Fruit fly (Drosophila melanogaster) whole organism, prepupa: ENCODE results near the gene Dup99B.

Experiments
- Blimp-1 ChIP-seq: fragments of 200-800 bp; sonication (Bioruptor generic); optimal IDR thresholded peaks from 3 replicates; lab custom pipeline; 2017; ENCODE audit warnings: missing biosample characterization, missing genetic modification characterization, mild to moderate bottlenecking, moderate library complexity, missing genetic modification reagents
- CG10669 ChIP-seq: fragments of 200-800 bp; sonication (Bioruptor generic); optimal IDR thresholded peaks from 3 replicates; lab custom pipeline; 2018; ENCODE audit warnings: missing biosample characterization, mild to moderate bottlenecking, missing genetic modification characterization, moderate library complexity
- CG11762 ChIP-seq: fragments of 200-800 bp; sonication (Bioruptor generic); optimal IDR thresholded peaks from 3 replicates; lab custom pipeline; 2016; ENCODE audit warnings: missing biosample characterization, missing genetic modification characterization; ENCODE audit not compliant: insufficient read depth
- CG15336 ChIP-seq: fragments of 200-800 bp; sonication (Bioruptor generic); IDR thresholded peaks from 2 replicates; pipeline ENCODE4 v1.3.6; 2022; ENCODE audit warnings: missing biosample characterization, missing genetic modification characterization
- CG16779 ChIP-seq: fragments of 200-800 bp; sonication (Bioruptor generic); optimal IDR thresholded peaks from 3 replicates; lab custom pipeline; 2017; ENCODE audit warnings: missing biosample characterization, mild to moderate bottlenecking, missing genetic modification characterization
- CG3032 ChIP-seq: fragments of 200-800 bp; optimal IDR thresholded peaks from 2 replicates; lab custom pipeline; 2019; ENCODE audit warnings: missing biosample characterization, mild to moderate bottlenecking, missing genetic modification characterization, moderate library complexity
- CG31627 ChIP-seq: fragments of 200-800 bp; sonication (Bioruptor generic); optimal IDR thresholded peaks from 3 replicates; lab custom pipeline; 2016; ENCODE audit warnings: missing biosample characterization, missing genetic modification characterization
- CG32006 ChIP-seq: fragments of 200-800 bp; sonication (Bioruptor generic); optimal IDR thresholded peaks from 3 replicates; lab custom pipeline; 2017; ENCODE audit warnings: missing biosample characterization, mild to moderate bottlenecking, missing genetic modification characterization
- CG3919 ChIP-seq: fragments of 200-800 bp; sonication (Bioruptor generic); optimal IDR thresholded peaks from 3 replicates; lab custom pipeline; 2016; ENCODE audit warnings: missing biosample characterization, missing genetic modification characterization
- CG4318 ChIP-seq: fragments of 200-800 bp; sonication (Bioruptor generic); optimal IDR thresholded peaks from 3 replicates; lab custom pipeline; 2017; ENCODE audit warnings: missing biosample characterization, mild to moderate bottlenecking, missing genetic modification characterization
- CG6163 ChIP-seq: fragments of 200-800 bp; sonication (Bioruptor generic); IDR thresholded peaks from 3 replicates; pipeline ENCODE4 v1.3.6; 2022; ENCODE audit warnings: missing biosample characterization, missing genetic modification characterization
- CG6792 ChIP-seq: fragments of 200-800 bp; sonication (Bioruptor generic); optimal IDR thresholded peaks from 3 replicates; lab custom pipeline; 2016; ENCODE audit warnings: missing biosample characterization, missing genetic modification characterization
- CG6854 ChIP-seq: fragments of 200-800 bp; sonication (Bioruptor generic); optimal IDR thresholded peaks from 2 replicates; lab custom pipeline; 2017; ENCODE audit warnings: missing biosample characterization, mild to moderate bottlenecking, missing genetic modification characterization
- CG7368 ChIP-seq: fragments of 200-800 bp; sonication (Bioruptor generic); optimal IDR thresholded peaks from 3 replicates; lab custom pipeline; 2016; ENCODE audit warnings: missing biosample characterization, missing genetic modification characterization
- CG8119 ChIP-seq: fragments of 200-800 bp; sonication (Bioruptor generic); IDR thresholded peaks from 3 replicates; pipeline ENCODE4 v1.3.6; 2022; ENCODE audit warnings: missing biosample characterization, missing genetic modification characterization
- CG8632 ChIP-seq: fragments of 200-800 bp; sonication (Bioruptor generic); optimal IDR thresholded peaks from 3 replicates; lab custom pipeline; 2016; ENCODE audit warnings: missing biosample characterization, missing genetic modification characterization
- CG9139 ChIP-seq: fragments of 200-800 bp; sonication (Bioruptor generic); optimal IDR thresholded peaks from 3 replicates; lab custom pipeline; 2017; ENCODE audit warnings: missing biosample characterization, mild to moderate bottlenecking, missing genetic modification characterization
- Eip75B ChIP-seq: fragments of 200-800 bp; sonication (Bioruptor generic); optimal IDR thresholded peaks from 3 replicates; lab custom pipeline; 2016; ENCODE audit warnings: missing biosample characterization, missing genetic modification characterization
- Eip78C ChIP-seq: fragments of 200-800 bp; sonication (Bioruptor generic); peaks from one replicate; lab custom pipeline; 2016; ENCODE audit warnings: missing biosample characterization, missing genetic modification characterization
- Eip93F ChIP-seq: fragments of 200-800 bp; sonication (Bioruptor generic); optimal IDR thresholded peaks from 2 replicates; lab custom pipeline; 2016; ENCODE audit warnings: missing biosample characterization, mild to moderate bottlenecking, missing genetic modification characterization
- Ets21C ChIP-seq: fragments of 200-800 bp; sonication (Bioruptor generic); optimal IDR thresholded peaks from 3 replicates; lab custom pipeline; 2016; ENCODE audit warnings: missing biosample characterization, missing genetic modification characterization
- Ets96B ChIP-seq: fragments of 200-800 bp; optimal IDR thresholded peaks from 2 replicates; lab custom pipeline; 2019; ENCODE audit warnings: missing biosample characterization, mild to moderate bottlenecking, missing genetic modification characterization, moderate library complexity
- Gug ChIP-seq: fragments of 200-800 bp; sonication (Bioruptor generic); IDR thresholded peaks from 2 replicates; pipeline ENCODE4 v1.3.6; 2022; ENCODE audit warnings: missing biosample characterization, missing genetic modification characterization
- Hr38 ChIP-seq: sonication (Bioruptor generic); optimal IDR thresholded peaks from 2 replicates; lab custom pipeline; 2016; ENCODE audit warnings: missing biosample characterization, missing genetic modification characterization
- Hr39 ChIP-seq: fragments of 200-800 bp; sonication (Bioruptor generic); optimal IDR thresholded peaks from 2 replicates; lab custom pipeline; 2016; ENCODE audit warnings: missing biosample characterization, missing genetic modification characterization
- Hr4 ChIP-seq: fragments of 200-800 bp; sonication (Bioruptor generic); optimal IDR thresholded peaks from 3 replicates; lab custom pipeline; 2016; ENCODE audit warnings: missing biosample characterization, missing genetic modification characterization
- Lpt ChIP-seq: fragments of 200-800 bp; sonication (Bioruptor generic); optimal IDR thresholded peaks from 3 replicates; lab custom pipeline; 2016; ENCODE audit warnings: missing biosample characterization, missing genetic modification characterization
- Met ChIP-seq: fragments of 200-800 bp; sonication (Bioruptor generic); optimal IDR thresholded peaks from 3 replicates; lab custom pipeline; 2016; ENCODE audit warnings: missing biosample characterization, missing genetic modification characterization
- OdsH ChIP-seq: fragments of 200-800 bp; sonication (Bioruptor generic); optimal IDR thresholded peaks from 3 replicates; lab custom pipeline; 2016; ENCODE audit warnings: missing biosample characterization, missing genetic modification characterization
- Smox ChIP-seq: fragments of 200-800 bp; sonication (Bioruptor generic); optimal IDR thresholded peaks from 3 replicates; lab custom pipeline; 2016; ENCODE audit warnings: missing biosample characterization, missing genetic modification characterization
- Sox102F ChIP-seq: fragments of 200-800 bp; sonication (Bioruptor generic); optimal IDR thresholded peaks from 2 replicates; lab custom pipeline; 2016; ENCODE audit warnings: missing biosample characterization, mild to moderate bottlenecking, missing genetic modification characterization
- Sox14 ChIP-seq: fragments of 200-800 bp; sonication (Bioruptor generic); optimal IDR thresholded peaks from 3 replicates; lab custom pipeline; 2016; ENCODE audit warnings: missing biosample characterization, missing genetic modification characterization
- Sox15 ChIP-seq: fragments of 200-800 bp; sonication (Bioruptor generic); optimal IDR thresholded peaks from 3 replicates; lab custom pipeline; 2016; ENCODE audit warnings: missing biosample characterization, missing genetic modification characterization
- achi ChIP-seq: fragments of 200-800 bp; sonication (Bioruptor generic); optimal IDR thresholded peaks from 3 replicates; lab custom pipeline; 2016; ENCODE audit warnings: missing biosample characterization, missing genetic modification characterization
- cyc ChIP-seq: fragments of 200-800 bp; sonication (Bioruptor generic); optimal IDR thresholded peaks from 3 replicates; lab custom pipeline; 2016; ENCODE audit warnings: missing biosample characterization, missing genetic modification characterization
- dac ChIP-seq: fragments of 200-800 bp; sonication (Bioruptor generic); optimal IDR thresholded peaks from 2 replicates; lab custom pipeline; 2017; ENCODE audit warnings: missing biosample characterization, mild to moderate bottlenecking, missing genetic modification characterization
- eg ChIP-seq: fragments of 200-800 bp; sonication (Bioruptor generic); IDR thresholded peaks from 3 replicates; pipeline ENCODE4 v1.3.6; 2022; ENCODE audit warnings: missing biosample characterization, missing genetic modification characterization
- esn ChIP-seq: fragments of 200-800 bp; sonication (Bioruptor generic); optimal IDR thresholded peaks from 2 replicates; lab custom pipeline; 2016; ENCODE audit warnings: missing biosample characterization, mild to moderate bottlenecking, missing genetic modification characterization, moderate library complexity
- fd59A ChIP-seq: fragments of 200-800 bp; sonication (Bioruptor generic); optimal IDR thresholded peaks from 2 replicates; lab custom pipeline; 2017; ENCODE audit warnings: missing biosample characterization, mild to moderate bottlenecking, missing genetic modification characterization, missing genetic modification reagents
- fd85E ChIP-seq: fragments of 200-800 bp; sonication (Bioruptor generic); optimal IDR thresholded peaks from 3 replicates; lab custom pipeline; 2016; ENCODE audit warnings: missing biosample characterization, missing genetic modification characterization
- fkh ChIP-seq: fragments of 200-800 bp; sonication (Bioruptor generic); optimal IDR thresholded peaks from 3 replicates; lab custom pipeline; 2017; ENCODE audit warnings: missing biosample characterization, mild to moderate bottlenecking, missing genetic modification characterization, moderate library complexity
- lz ChIP-seq: fragments of 200-800 bp; sonication (Bioruptor generic); optimal IDR thresholded peaks from 3 replicates; lab custom pipeline; 2016; ENCODE audit warnings: missing biosample characterization, missing genetic modification characterization
- salr ChIP-seq, 2 experiments: fragments of 200-800 bp; sonication (Bioruptor generic); optimal IDR thresholded peaks; 3 replicates each; lab custom pipeline; 2016 to 2018; ENCODE audit warnings: missing biosample characterization in 2 of 2, missing genetic modification characterization in 2 of 2, mild to moderate bottlenecking in 1 of 2
- spab ChIP-seq: fragments of 200-800 bp; sonication (Bioruptor generic); optimal IDR thresholded peaks from 2 replicates; lab custom pipeline; 2017; ENCODE audit warnings: missing biosample characterization, mild to moderate bottlenecking, missing genetic modification characterization, missing genetic modification reagents
- ss ChIP-seq, 2 experiments: fragments of 200-800 bp; sonication (Bioruptor generic); optimal IDR thresholded peaks; 2 replicates in 1 of 2; 3 replicates in 1 of 2; lab custom pipeline; 2017 to 2018; ENCODE audit warnings: mild to moderate bottlenecking in 2 of 2, missing biosample characterization in 2 of 2, missing genetic modification characterization in 2 of 2, moderate library complexity in 1 of 2
- svp ChIP-seq: fragments of 200-800 bp; sonication (Bioruptor generic); peaks from one replicate; lab custom pipeline; 2016; ENCODE audit warnings: missing biosample characterization, missing genetic modification characterization
- topi ChIP-seq: fragments of 200-800 bp; sonication (Bioruptor generic); optimal IDR thresholded peaks from 3 replicates; lab custom pipeline; 2016; ENCODE audit warnings: missing biosample characterization, missing genetic modification characterization
- vri ChIP-seq: fragments of 200-800 bp; sonication (Bioruptor generic); optimal IDR thresholded peaks from 3 replicates; lab custom pipeline; 2016; ENCODE audit warnings: missing biosample characterization, mild to moderate bottlenecking, missing genetic modification characterization

Gene Dup99B

DNA sequence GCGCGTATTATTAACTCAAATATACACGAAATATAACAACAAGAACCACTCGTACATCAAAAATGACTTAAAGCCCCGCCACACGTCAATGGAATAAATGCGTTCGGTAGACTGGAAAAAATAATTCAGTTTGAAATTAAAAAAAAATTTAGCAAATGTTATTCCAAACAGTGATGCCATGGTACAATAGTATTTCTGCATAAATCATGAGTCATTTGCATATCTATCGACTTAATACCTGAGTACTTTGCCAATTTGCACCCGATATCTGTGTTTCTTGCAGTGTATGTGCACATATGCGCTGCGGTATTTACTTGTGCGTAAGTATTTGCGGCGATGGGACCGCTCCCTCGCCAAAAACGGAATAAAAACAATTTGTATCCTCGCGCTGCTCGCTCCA is 48.0 kb upstream of the Dup99B start (continued):
- TF ChIP-seq CG15336 (GFP tag; lab: Robert Waterston, UW), result peak; percentile 77
- peak; percentile 76 for TF ChIP-seq CG3032 (tag; lab: Kevin White, UChicago)
- TF ChIP-seq CG31627 (GFP tag; lab: Kevin White, UChicago), result peak; percentile 99
- TF ChIP-seq fd59A (GFP tag; lab: Kevin White, UChicago), result peak; percentile 60
- TF ChIP-seq Eip75B (GFP tag; lab: Kevin White, UChicago), result peak; percentile 93
- no peak for TF ChIP-seq fkh (GFP tag; lab: Kevin White, UChicago)
- TF ChIP-seq CG7368 (GFP tag; lab: Kevin White, UChicago), result peak; percentile 93
- TF ChIP-seq CG4318 (GFP tag; lab: Kevin White, UChicago), result peak; percentile 22
- TF ChIP-seq CG8119, result peak; percentile 72; the same call in 2 of the 3 replicates
- TF ChIP-seq vri, result peak; percentile 96
- TF ChIP-seq Smox (GFP tag; lab: Kevin White, UChicago), result peak; percentile 98
- peak; percentile 90 for TF ChIP-seq achi (GFP tag; lab: Kevin White, UChicago)
- TF ChIP-seq Hr39 (GFP tag; lab: Kevin White, UChicago), result peak; percentile 99
- TF ChIP-seq Eip78C (GFP tag; lab: Kevin White, UChicago), result peak; percentile 98
- TF ChIP-seq Gug (GFP tag; lab: Robert Waterston, UW), result peak; percentile 31; the same call in 1 of the 2 replicates
- peak; percentile 97 for TF ChIP-seq CG3919 (GFP tag; lab: Kevin White, UChicago)
- TF ChIP-seq CG9139 (GFP tag; lab: Kevin White, UChicago), result peak; percentile 53
- peak; percentile 95 for TF ChIP-seq CG6792 (GFP tag; lab: Kevin White, UChicago)
- peak; percentile 79 for TF ChIP-seq Hr4
- TF ChIP-seq Lpt (GFP tag; lab: Kevin White, UChicago), result peak; percentile 67
- TF ChIP-seq CG6163 (GFP tag; lab: Robert Waterston, UW), result peak; percentile 90

DNA sequence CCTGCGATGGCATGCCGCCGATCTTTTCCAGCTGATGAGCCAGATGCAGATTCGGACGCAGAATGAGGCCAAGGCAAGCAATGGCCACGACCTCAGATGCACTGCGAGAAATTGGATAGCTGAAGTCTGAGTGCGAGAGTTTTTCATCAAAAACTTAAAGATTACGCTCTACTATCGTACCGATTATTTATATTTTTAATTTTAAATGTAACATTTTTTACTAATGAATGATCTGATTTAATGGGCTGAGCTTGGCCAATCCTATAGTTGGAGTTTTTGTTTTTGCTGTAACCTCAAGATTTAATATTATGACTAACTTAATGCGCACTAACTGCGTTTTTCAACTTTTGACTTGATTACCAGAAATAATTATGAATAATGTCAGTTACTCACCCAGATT is 47.1 kb upstream of the Dup99B start:
- TF ChIP-seq Ets96B (tag; lab: Kevin White, UChicago) (peak; percentile 39), Hr4 (peak; percentile 34), CG8119 (0 out of 3 replicates have a peak, but pooled peaks have one; percentile 15), CG6854 (GFP tag; lab: Kevin White, UChicago) (no peak), CG6163 (GFP tag; lab: Robert Waterston, UW) (peak; percentile 62), Ets21C (GFP tag; lab: Kevin White, UChicago) (peak; percentile 51), CG16779 (tag; lab: Kevin White, UChicago) (no peak), svp (GFP tag; lab: Kevin White, UChicago) (peak; percentile 89), Smox (GFP tag; lab: Kevin White, UChicago) (peak; percentile 73), Sox102F (peak; percentile 37), Met (GFP tag; lab: Kevin White, UChicago) (peak; percentile 75), fd85E (GFP tag; lab: Kevin White, UChicago) (no peak), Hr38 (GFP tag; lab: Kevin White, UChicago) (no peak), salr (GFP tag; optimal IDR thresholded peaks at IDR 0.05; lab: Kevin White, UChicago) (peak in 1 of 2 experiments; percentile 36), Sox14 (GFP tag; lab: Kevin White, UChicago) (no peak), Hr39 (GFP tag; lab: Kevin White, UChicago) (peak; percentile 53), cyc (GFP tag; lab: Kevin White, UChicago) (peak; percentile 62), CG10669 (GFP tag; lab: Kevin White, UChicago) (peak; percentile 42), CG15336 (GFP tag; lab: Robert Waterston, UW) (no peak), OdsH (GFP tag; lab: Kevin White, UChicago) (peak; percentile 57), eg (no peak), fkh (GFP tag; lab: Kevin White, UChicago) (no peak), lz (GFP tag; lab: Kevin White, UChicago) (peak; percentile 67), achi (GFP tag; lab: Kevin White, UChicago) (peak; percentile 50), CG32006 (GFP tag; lab: Kevin White, UChicago) (peak; percentile 55), Blimp-1 (GFP tag; lab: Kevin White, UChicago) (peak; percentile 7), CG9139 (GFP tag; lab: Kevin White, UChicago) (no peak), Eip78C (GFP tag; lab: Kevin White, UChicago) (peak; percentile 91), Eip75B (GFP tag; lab: Kevin White, UChicago) (peak; percentile 71), spab (peak; percentile 29), dac (GFP tag; lab: Kevin White, UChicago) (no peak), ss (GFP tag; optimal IDR thresholded peaks at IDR 0.05; lab: Kevin White, UChicago) (peak in 1 of 2 experiments; percentile 43), CG31627 (GFP tag; lab: Kevin White, UChicago) (peak; percentile 56), CG11762 (GFP tag; lab: Kevin White, UChicago) (peak; percentile 19), CG3919 (GFP tag; lab: Kevin White, UChicago) (peak; percentile 65), topi (GFP tag; lab: Kevin White, UChicago) (peak; percentile 75), Eip93F (GFP tag; lab: Kevin White, UChicago) (no peak), esn (GFP tag; lab: Kevin White, UChicago) (peak; percentile 74), Sox15 (GFP tag; lab: Kevin White, UChicago) (peak; percentile 49), CG8632 (GFP tag; lab: Kevin White, UChicago) (peak; percentile 46)
